Fruit fly (Drosophila melanogaster) whole organism, embryonic: ENCODE measurements around the gene Rbp4.

ENCODE experiments used
- Asciz ChIP-seq: fragments of 200-800 bp; sonication (Bioruptor generic); optimal IDR thresholded peaks from 2 replicates; lab custom pipeline; 2017; ENCODE audit warnings: missing biosample characterization, mild to moderate bottlenecking, missing genetic modification characterization, missing genetic modification reagents
- Bgb ChIP-seq: fragments of 200-800 bp; sonication (Bioruptor generic); IDR thresholded peaks from 2 replicates; pipeline ENCODE4 v1.3.6; 2022; ENCODE audit warnings: missing biosample characterization, missing genetic modification characterization; ENCODE audit not compliant: partially characterized antibody
- C15 ChIP-seq: fragments of 200-800 bp; sonication (Bioruptor generic); IDR thresholded peaks from 3 replicates; pipeline ENCODE4 v1.3.6; 2022; ENCODE audit warnings: missing biosample characterization, missing genetic modification characterization
- CG10979 ChIP-seq: fragments of 200-800 bp; sonication (Bioruptor generic); optimal IDR thresholded peaks from 2 replicates; lab custom pipeline; 2018; ENCODE audit warnings: missing biosample characterization, mild to moderate bottlenecking, missing genetic modification characterization, moderate library complexity
- CG12391 ChIP-seq: fragments of 200-800 bp; sonication (Bioruptor generic); optimal IDR thresholded peaks from 3 replicates; lab custom pipeline; 2018; ENCODE audit warnings: missing biosample characterization, mild to moderate bottlenecking, missing genetic modification characterization, moderate library complexity
- CG12659 ChIP-seq: fragments of 200-800 bp; sonication (Bioruptor generic); optimal IDR thresholded peaks from 3 replicates; lab custom pipeline; 2017; ENCODE audit warnings: mild to moderate bottlenecking, missing biosample characterization, missing genetic modification reagents, missing genetic modification characterization
- CG13624 ChIP-seq: fragments of 200-800 bp; sonication (Bioruptor generic); optimal IDR thresholded peaks from 2 replicates; lab custom pipeline; 2016; ENCODE audit warnings: missing biosample characterization, missing genetic modification characterization
- CG15011 ChIP-seq: fragments of 200-800 bp; sonication (Bioruptor generic); optimal IDR thresholded peaks from 3 replicates; lab custom pipeline; 2018; ENCODE audit warnings: missing biosample characterization, mild to moderate bottlenecking, missing genetic modification characterization
- CG17359 ChIP-seq: fragments of 200-800 bp; sonication (Bioruptor generic); optimal IDR thresholded peaks from 3 replicates; lab custom pipeline; 2018; ENCODE audit warnings: missing biosample characterization, mild to moderate bottlenecking, missing genetic modification characterization, moderate library complexity
- CG17829 ChIP-seq: fragments of 200-800 bp; optimal IDR thresholded peaks from 2 replicates; lab custom pipeline; 2019; ENCODE audit warnings: missing biosample characterization, mild to moderate bottlenecking, missing genetic modification characterization, moderate library complexity
- CG18011 ChIP-seq: fragments of 200-800 bp; sonication (Bioruptor generic); optimal IDR thresholded peaks from 2 replicates; lab custom pipeline; 2017; ENCODE audit warnings: missing biosample characterization, missing genetic modification characterization, mild to moderate bottlenecking, moderate library complexity, missing genotype
- CG2120 ChIP-seq: fragments of 200-800 bp; sonication (Bioruptor generic); optimal IDR thresholded peaks from 3 replicates; lab custom pipeline; 2016; ENCODE audit warnings: missing biosample characterization, missing genetic modification characterization
- CG31224 ChIP-seq: fragments of 200-800 bp; sonication (Bioruptor generic); IDR thresholded peaks from 2 replicates; pipeline ENCODE4 v1.3.6; 2022; ENCODE audit warnings: missing biosample characterization, missing genetic modification characterization
- CG3281 ChIP-seq: fragments of 200-800 bp; sonication (Bioruptor generic); optimal IDR thresholded peaks from 3 replicates; lab custom pipeline; 2017; ENCODE audit warnings: missing biosample characterization, mild to moderate bottlenecking, missing genetic modification characterization
- CG3407 ChIP-seq: fragments of 200-800 bp; sonication (Bioruptor generic); optimal IDR thresholded peaks from 2 replicates; lab custom pipeline; 2018; ENCODE audit warnings: missing biosample characterization, mild to moderate bottlenecking, missing genetic modification characterization
- CG34224 ChIP-seq: fragments of 200-800 bp; sonication (Bioruptor generic); IDR thresholded peaks from 3 replicates; pipeline ENCODE4 v1.3.6; 2022; ENCODE audit warnings: missing biosample characterization, missing genetic modification characterization; ENCODE audit not compliant: partially characterized antibody
- CG6175 ChIP-seq: fragments of 200-800 bp; sonication (Bioruptor generic); IDR thresholded peaks from 3 replicates; pipeline ENCODE4 v1.3.6; 2022; ENCODE audit warnings: missing biosample characterization, missing genetic modification characterization
- CG6254 ChIP-seq: fragments of 200-800 bp; sonication (Bioruptor generic); optimal IDR thresholded peaks from 3 replicates; lab custom pipeline; 2017; ENCODE audit warnings: mild to moderate bottlenecking, missing biosample characterization, missing genetic modification reagents, missing genetic modification characterization
- CG6683 ChIP-seq: fragments of 200-800 bp; sonication (Bioruptor generic); optimal IDR thresholded peaks from 2 replicates; lab custom pipeline; 2017; ENCODE audit warnings: missing biosample characterization, mild to moderate bottlenecking, missing genetic modification characterization, missing genetic modification reagents
- CG9932 ChIP-seq: fragments of 200-800 bp; sonication (Bioruptor generic); IDR thresholded peaks from 2 replicates; pipeline ENCODE4 v1.3.6; 2022; ENCODE audit warnings: missing biosample characterization, missing genetic modification characterization
- CHES-1-like ChIP-seq: fragments of 200-800 bp; sonication (Bioruptor generic); optimal IDR thresholded peaks from 2 replicates; lab custom pipeline; 2016; ENCODE audit warnings: missing biosample characterization, missing genetic modification characterization
- D19A ChIP-seq: fragments of 200-800 bp; optimal IDR thresholded peaks from 3 replicates; lab custom pipeline; 2019; ENCODE audit warnings: missing biosample characterization, mild to moderate bottlenecking, missing genetic modification characterization, moderate library complexity
- Dfd ChIP-seq, 2 experiments: fragments of >200 bp; optimal IDR thresholded peaks; 2 replicates each; lab custom pipeline; 2017; ENCODE audit warnings: missing biosample characterization in 2 of 2, missing genetic modification characterization in 2 of 2
- E2f2 ChIP-seq: fragments of 200-800 bp; sonication (Bioruptor generic); IDR thresholded peaks from 2 replicates; pipeline ENCODE4 v1.3.6; 2022; ENCODE audit warnings: missing biosample characterization, missing genetic modification characterization
- Gsc ChIP-seq: fragments of 200-800 bp; sonication (Bioruptor generic); IDR thresholded peaks from 2 replicates; pipeline ENCODE4 v1.3.6; 2022; ENCODE audit warnings: missing biosample characterization, missing genetic modification characterization
- HHEX ChIP-seq: fragments of 200-800 bp; sonication (Bioruptor generic); optimal IDR thresholded peaks from 3 replicates; lab custom pipeline; 2017; ENCODE audit warnings: missing biosample characterization, mild to moderate bottlenecking, missing genetic modification characterization, missing genetic modification reagents
- Lhr ChIP-seq: fragments of 200-800 bp; sonication (Bioruptor generic); optimal IDR thresholded peaks from 3 replicates; lab custom pipeline; 2017; ENCODE audit warnings: mild to moderate bottlenecking, missing biosample characterization, missing genetic modification reagents, missing genetic modification characterization
- Med ChIP-seq: fragments of 200-800 bp; sonication (Bioruptor generic); peaks from one replicate; lab custom pipeline; 2016; ENCODE audit warnings: missing biosample characterization, missing genetic modification characterization, mild to moderate bottlenecking, inconsistent platforms, moderate library complexity
- PHDP ChIP-seq: fragments of 200-800 bp; sonication (Bioruptor generic); optimal IDR thresholded peaks from 3 replicates; lab custom pipeline; 2018; ENCODE audit warnings: missing biosample characterization, mild to moderate bottlenecking, missing genetic modification characterization, moderate library complexity
- Sry-β ChIP-seq: fragments of 200-800 bp; sonication (Bioruptor generic); optimal IDR thresholded peaks from 2 replicates; lab custom pipeline; 2018; ENCODE audit warnings: missing biosample characterization, mild to moderate bottlenecking, missing genetic modification characterization, moderate library complexity
- Ssrp ChIP-seq: fragments of 200-800 bp; sonication (Bioruptor generic); optimal IDR thresholded peaks from 2 replicates; lab custom pipeline; 2018; ENCODE audit warnings: missing biosample characterization, mild to moderate bottlenecking, missing genetic modification characterization, moderate library complexity
- Trl ChIP-seq, 3 experiments: fragments of >200 bp in 2 of 3; fragments of 200-800 bp in 1 of 3; sonication (Bioruptor generic) in 1 of 3; optimal IDR thresholded peaks; 2 replicates in 1 of 3; 3 replicates in 2 of 3; lab custom pipeline; 2016 to 2017; ENCODE audit warnings: missing biosample characterization in 1 of 3, missing genetic modification characterization in 1 of 3
- ab ChIP-seq: fragments of 200-800 bp; sonication (Bioruptor generic); optimal IDR thresholded peaks from 2 replicates; lab custom pipeline; 2016; ENCODE audit warnings: missing biosample characterization, missing genetic modification characterization
- br ChIP-seq: fragments of >200 bp; optimal IDR thresholded peaks from 2 replicates; lab custom pipeline; 2017
- crc ChIP-seq: fragments of 200-800 bp; sonication (Bioruptor generic); optimal IDR thresholded peaks from 2 replicates; lab custom pipeline; 2016; ENCODE audit warnings: missing biosample characterization, missing genetic modification characterization
- crol ChIP-seq: fragments of 200-800 bp; sonication (Bioruptor generic); IDR thresholded peaks from 2 replicates; pipeline ENCODE4 v1.3.6; 2022; ENCODE audit warnings: missing biosample characterization, missing genetic modification characterization
- gcm2 ChIP-seq: fragments of 200-800 bp; sonication (Bioruptor generic); optimal IDR thresholded peaks from 2 replicates; lab custom pipeline; 2016; ENCODE audit warnings: missing biosample characterization, missing genetic modification characterization
- grau ChIP-seq: fragments of 200-800 bp; optimal IDR thresholded peaks from 3 replicates; lab custom pipeline; 2019; ENCODE audit warnings: missing biosample characterization, mild to moderate bottlenecking, missing genetic modification characterization, moderate library complexity
- hkb ChIP-seq, 2 experiments: fragments of 200-800 bp in 1 of 2; fragments of >200 bp in 1 of 2; sonication (Bioruptor generic) in 1 of 2; IDR thresholded peaks in 1 of 2; optimal IDR thresholded peaks in 1 of 2; 2 replicates each; pipeline versions ENCODE4 v1.3.6 to Lab custom; 2017 to 2022; ENCODE audit warnings: missing biosample characterization in 1 of 2, missing genetic modification characterization in 1 of 2
- hth ChIP-seq: fragments of >200 bp; optimal IDR thresholded peaks from 2 replicates; lab custom pipeline; 2017; ENCODE audit warnings: inconsistent platforms
- nau ChIP-seq: fragments of 200-800 bp; sonication (Bioruptor generic); optimal IDR thresholded peaks from 3 replicates; lab custom pipeline; 2017; ENCODE audit warnings: missing biosample characterization, mild to moderate bottlenecking, missing genetic modification characterization, missing genetic modification reagents
- nerfin-1 ChIP-seq: fragments of 200-800 bp; sonication (Bioruptor generic); optimal IDR thresholded peaks from 3 replicates; lab custom pipeline; 2019; ENCODE audit warnings: missing biosample characterization, mild to moderate bottlenecking, missing genetic modification characterization, moderate library complexity
- onecut ChIP-seq: fragments of 200-800 bp; sonication (Bioruptor generic); IDR thresholded peaks from 2 replicates; pipeline ENCODE4 v1.3.6; 2022; ENCODE audit warnings: missing biosample characterization, missing genetic modification characterization
- ranshi ChIP-seq: fragments of 200-800 bp; sonication (Bioruptor generic); IDR thresholded peaks from 2 replicates; pipeline ENCODE4 v1.3.6; 2022; ENCODE audit warnings: missing biosample characterization, missing genetic modification characterization
- rib ChIP-seq: fragments of 200-800 bp; sonication (Bioruptor generic); IDR thresholded peaks from 2 replicates; pipeline ENCODE4 v1.3.6; 2022; ENCODE audit warnings: missing biosample characterization, missing genetic modification characterization
- tup ChIP-seq: fragments of 200-800 bp; sonication (Bioruptor generic); optimal IDR thresholded peaks from 2 replicates; lab custom pipeline; 2016; ENCODE audit warnings: missing biosample characterization, mild to moderate bottlenecking, missing genetic modification characterization, moderate library complexity
- wdn ChIP-seq: fragments of 200-800 bp; sonication (Bioruptor generic); IDR thresholded peaks from 2 replicates; pipeline ENCODE4 v1.3.6; 2022; ENCODE audit warnings: missing biosample characterization, missing genetic modification characterization
- wek ChIP-seq: fragments of 200-800 bp; sonication (Bioruptor generic); optimal IDR thresholded peaks from 3 replicates; lab custom pipeline; 2018; ENCODE audit warnings: missing biosample characterization, mild to moderate bottlenecking, missing genetic modification characterization, moderate library complexity

The Rbp4 gene

DNA sequence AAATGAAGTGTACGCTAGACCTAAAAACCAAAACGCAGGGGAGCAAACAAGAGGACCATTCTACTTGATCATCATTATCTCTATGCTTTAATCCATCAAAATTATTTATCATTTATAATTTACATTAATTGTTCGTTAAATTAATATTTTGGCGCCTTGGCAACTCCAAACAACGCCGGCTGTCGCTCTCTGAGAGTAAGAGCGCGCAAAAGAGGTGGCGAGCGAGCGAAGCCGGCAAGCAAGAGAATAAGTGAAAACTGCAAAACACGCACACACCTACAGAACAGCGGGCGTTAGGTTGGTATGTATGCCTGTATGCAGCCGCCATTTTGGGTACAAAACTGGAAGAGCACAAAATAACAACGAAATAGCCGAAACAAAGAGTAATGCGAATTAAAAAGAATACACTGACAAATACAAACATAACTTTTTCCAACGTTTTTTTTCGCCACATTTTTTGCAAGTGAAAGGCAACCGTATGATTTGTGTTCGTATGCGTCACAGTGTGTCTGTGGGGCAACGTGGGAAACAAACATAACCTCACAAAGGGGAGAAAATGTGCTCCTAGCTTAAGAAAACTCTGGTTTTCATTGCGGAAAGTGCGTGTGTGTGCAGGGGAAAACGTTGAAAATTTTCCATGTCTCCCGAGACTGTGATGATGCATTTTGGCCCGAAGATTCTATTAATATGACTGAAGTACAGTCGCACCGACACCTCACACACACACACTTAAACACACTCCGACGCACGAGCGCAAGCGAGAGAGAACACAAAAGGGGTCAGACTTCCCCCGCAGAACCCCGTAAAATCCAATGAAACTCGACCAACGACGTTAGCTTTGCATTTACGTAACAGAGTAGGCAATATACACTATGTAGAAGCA lies 11.2 kb downstream of the Rbp4 start (continued):
- TF ChIP-seq CG6254 (GFP tag; lab: Kevin White, UChicago) (peak; percentile 23), E2f2 (peak; percentile 33; the same call in 1 of the 2 replicates), CG17829 (peak; percentile 50), wek (GFP tag; lab: Kevin White, UChicago) (no peak), wdn (GFP tag; lab: Robert Waterston, UW) (peak; percentile 49), ab (GFP tag; lab: Kevin White, UChicago) (no peak), nau (GFP tag; lab: Kevin White, UChicago) (peak; percentile 39), CG17359 (peak; percentile 63), Dfd (GFP tag; optimal IDR thresholded peaks at IDR 0.05; lab: Kevin White, UChicago) (no peak), br (no peak), PHDP (tag; lab: Kevin White, UChicago) (peak; percentile 77), Med (peak; percentile 76), CG6175 (GFP tag; lab: Robert Waterston, UW) (no peak), crol (GFP tag; lab: Robert Waterston, UW) (peak; percentile 89), ranshi (no peak), CG2120 (GFP tag; lab: Kevin White, UChicago) (peak; percentile 49), CG18011 (GFP tag; lab: Kevin White, UChicago) (peak; percentile 1), CG10979 (tag; lab: Kevin White, UChicago) (peak; percentile 25), CG34224 (peak; percentile 52; the same call in 2 of the 3 replicates), hkb (optimal IDR thresholded peaks at IDR 0.05; lab: Kevin White, UChicago) (no peak), hkb (GFP tag; IDR thresholded peaks at IDR 0.05; lab: Robert Waterston, UW) (peak; percentile 59), CG12391 (peak; percentile 42), CG12659 (GFP tag; lab: Kevin White, UChicago) (peak; percentile 52), onecut (peak; percentile 44), Gsc (GFP tag; lab: Robert Waterston, UW) (no peak), CG31224 (GFP tag; lab: Robert Waterston, UW) (no peak), rib (GFP tag; lab: Robert Waterston, UW) (0 out of 2 replicates have a peak, but pooled peaks have one; percentile 12), CG3281 (no peak), crc (GFP tag; lab: Kevin White, UChicago) (no peak), C15 (GFP tag; lab: Robert Waterston, UW) (0 out of 3 replicates have a peak, but pooled peaks have one; percentile 25), CG3407 (GFP tag; lab: Kevin White, UChicago) (no peak), CHES-1-like (GFP tag; lab: Kevin White, UChicago) (peak; percentile 40), CG13624 (GFP tag; lab: Kevin White, UChicago) (no peak), grau (tag; lab: Kevin White, UChicago) (no peak), tup (GFP tag; lab: Kevin White, UChicago) (peak; percentile 18), gcm2 (GFP tag; lab: Kevin White, UChicago) (no peak), Lhr (GFP tag; lab: Kevin White, UChicago) (no peak), CG15011 (GFP tag; lab: Kevin White, UChicago) (peak; percentile 8), Sry-β (no peak), Bgb (GFP tag; lab: Robert Waterston, UW) (no peak), Ssrp (tag; lab: Kevin White, UChicago) (no peak), CG6683 (GFP tag; lab: Kevin White, UChicago) (peak; percentile 25), CG9932 (GFP tag; lab: Robert Waterston, UW) (no peak), D19A (tag; lab: Kevin White, UChicago) (peak; percentile 25), nerfin-1 (tag; lab: Kevin White, UChicago) (peak; percentile 5), Asciz (GFP tag; lab: Kevin White, UChicago) (peak; percentile 27), hth (lab: Kevin White, UChicago) (no peak), Trl (optimal IDR thresholded peaks at IDR 0.05; lab: Kevin White, UChicago) (peak; percentile 88 to 93), Trl (GFP tag; optimal IDR thresholded peaks at IDR 0.05; lab: Kevin White, UChicago) (no peak), HHEX (GFP tag; lab: Kevin White, UChicago) (no peak)
